Worm (Caenorhabditis elegans) whole organism, young adult: ENCODE data around the gene sco-1.

ENCODE experiments used
- B0035.1 ChIP-seq: sonication (generic microtip); optimal IDR thresholded peaks from 2 replicates; lab custom pipeline; 2016; ENCODE audit warnings: missing genetic modification characterization, mild to moderate bottlenecking, missing compliant biosample characterization, missing genotype, missing genetic modification reagents
- B0336.3 ChIP-seq: fragments of 200-800 bp; sonication (Bioruptor generic); IDR thresholded peaks from 2 replicates; pipeline ENCODE4 v1.3.6; 2022; ENCODE audit warnings: missing genetic modification characterization, missing compliant biosample characterization
- F22D6.2 ChIP-seq: sonication (generic microtip); optimal IDR thresholded peaks from 2 replicates; lab custom pipeline; 2016; ENCODE audit warnings: mild to moderate bottlenecking, missing genetic modification characterization, missing compliant biosample characterization
- F23B12.7 ChIP-seq: sonication (generic microtip); optimal IDR thresholded peaks from 2 replicates; lab custom pipeline; 2017; ENCODE audit warnings: missing genetic modification characterization, mild to moderate bottlenecking, missing compliant biosample characterization, antibody characterized with exemption, moderate library complexity; ENCODE audit not compliant: insufficient read depth
- F39B2.1 ChIP-seq: fragments of 200-800 bp; sonication (Bioruptor generic); IDR thresholded peaks from 2 replicates; pipeline ENCODE4 v1.3.6; 2022; ENCODE audit warnings: missing genetic modification reagents, missing genetic modification characterization, missing compliant biosample characterization
- F49E8.2 ChIP-seq: sonication (generic microtip); optimal IDR thresholded peaks from 3 replicates; lab custom pipeline; 2017; ENCODE audit warnings: missing genetic modification characterization, mild to moderate bottlenecking, missing compliant biosample characterization, antibody characterized with exemption, moderate library complexity; ENCODE audit not compliant: insufficient read depth
- K12H6.12 ChIP-seq: fragments of 200-800 bp; sonication (Bioruptor generic); optimal IDR thresholded peaks from 2 replicates; lab custom pipeline; 2018; ENCODE audit warnings: mild to moderate bottlenecking, missing genetic modification characterization, missing compliant biosample characterization
- Y67H2A.10 ChIP-seq: fragments of 200-800 bp; sonication (Bioruptor generic); conservative IDR thresholded peaks from 2 replicates; pipeline ENCODE4 v1.3.6; 2022; ENCODE audit warnings: missing genetic modification reagents, missing genetic modification characterization, missing compliant biosample characterization
- Y79H2A.3 ChIP-seq: fragments of 200-800 bp; sonication (Bioruptor generic); conservative IDR thresholded peaks from 2 replicates; pipeline ENCODE4 v1.3.6; 2022; ENCODE audit warnings: missing genetic modification reagents, missing genetic modification characterization, missing compliant biosample characterization
- Y95B8A.8 ChIP-seq: fragments of 200-800 bp; sonication (Bioruptor generic); IDR thresholded peaks from 2 replicates; pipeline ENCODE4 v1.3.6; 2022; ENCODE audit warnings: missing genetic modification reagents, missing genetic modification characterization, missing compliant biosample characterization
- ZK185.1 ChIP-seq: sonication (generic microtip); optimal IDR thresholded peaks from 2 replicates; lab custom pipeline; 2016; ENCODE audit warnings: mild to moderate bottlenecking, missing genetic modification characterization, missing compliant biosample characterization; ENCODE audit not compliant: poor library complexity, severe bottlenecking
- atf-7 ChIP-seq: sonication (generic microtip); optimal IDR thresholded peaks from 2 replicates; lab custom pipeline; 2017; ENCODE audit warnings: mild to moderate bottlenecking, missing genetic modification characterization, missing compliant biosample characterization
- athp-1 ChIP-seq: sonication (generic microtip); optimal IDR thresholded peaks from 2 replicates; lab custom pipeline; 2017; ENCODE audit warnings: mild to moderate bottlenecking, missing genetic modification characterization, missing compliant biosample characterization
- attf-3 ChIP-seq: fragments of 200-800 bp; sonication (Bioruptor generic); conservative IDR thresholded peaks from 2 replicates; pipeline ENCODE4 v1.3.6; 2022; ENCODE audit warnings: missing genetic modification reagents, missing genetic modification characterization, missing compliant biosample characterization
- attf-5 ChIP-seq: fragments of 200-800 bp; sonication (Bioruptor generic); optimal IDR thresholded peaks from 2 replicates; lab custom pipeline; 2018; ENCODE audit warnings: mild to moderate bottlenecking, missing genetic modification characterization, missing compliant biosample characterization
- bed-2 ChIP-seq: fragments of 200-800 bp; sonication (Bioruptor generic); IDR thresholded peaks from 2 replicates; pipeline ENCODE4 v1.3.6; 2022; ENCODE audit warnings: missing genetic modification reagents, missing genetic modification characterization, missing compliant biosample characterization
- ceh-27 ChIP-seq: fragments of 200-800 bp; sonication (Bioruptor generic); optimal IDR thresholded peaks from 2 replicates; lab custom pipeline; 2018; ENCODE audit warnings: mild to moderate bottlenecking, missing genetic modification characterization, moderate library complexity, missing compliant biosample characterization
- ceh-40 ChIP-seq: fragments of 200-800 bp; sonication (Bioruptor generic); IDR thresholded peaks from 2 replicates; pipeline ENCODE4 v1.3.6; 2022; ENCODE audit warnings: missing genetic modification characterization, missing compliant biosample characterization
- dpff-1 ChIP-seq: sonication (generic microtip); optimal IDR thresholded peaks from 2 replicates; lab custom pipeline; 2017; ENCODE audit warnings: mild to moderate bottlenecking, missing genetic modification characterization, missing compliant biosample characterization
- dpl-1 ChIP-seq: fragments of 150-350 bp; optimal IDR thresholded peaks from 2 replicates; lab custom pipeline; 2014; ENCODE audit warnings: missing biosample characterization, missing genetic modification reagents, missing genetic modification characterization
- egl-44 ChIP-seq: fragments of 200-800 bp; sonication (Bioruptor generic); IDR thresholded peaks from 2 replicates; pipeline ENCODE4 v1.3.6; 2022; ENCODE audit warnings: missing genetic modification reagents, missing genetic modification characterization, missing compliant biosample characterization
- ekl-4 ChIP-seq: fragments of 200-800 bp; sonication (Bioruptor generic); IDR thresholded peaks from 2 replicates; pipeline ENCODE4 v1.3.6; 2022; ENCODE audit warnings: missing genetic modification reagents, missing genetic modification characterization, missing compliant biosample characterization
- fkh-3 ChIP-seq: sonication (generic microtip); optimal IDR thresholded peaks from 2 replicates; lab custom pipeline; 2016; ENCODE audit warnings: mild to moderate bottlenecking, missing genetic modification characterization, missing compliant biosample characterization
- hmg-1.2 ChIP-seq: fragments of 200-800 bp; sonication (Bioruptor generic); IDR thresholded peaks from 2 replicates; pipeline ENCODE4 v1.3.6; 2022; ENCODE audit warnings: missing genetic modification reagents, missing genetic modification characterization, missing compliant biosample characterization
- hrde-1 ChIP-seq: sonication (generic microtip); optimal IDR thresholded peaks from 2 replicates; lab custom pipeline; 2016; ENCODE audit warnings: missing genetic modification characterization, mild to moderate bottlenecking, missing compliant biosample characterization, moderate library complexity, missing genotype, missing genetic modification reagents, borderline replicate concordance
- let-526 ChIP-seq: fragments of 200-800 bp; sonication (Bioruptor generic); IDR thresholded peaks from 2 replicates; pipeline ENCODE4 v1.3.6; 2022; ENCODE audit warnings: missing genetic modification reagents, missing genetic modification characterization, missing compliant biosample characterization
- let-607 ChIP-seq, 2 experiments: fragments of 200-800 bp in 1 of 2; sonication (Bioruptor generic) in 1 of 2; sonication (generic microtip) in 1 of 2; optimal IDR thresholded peaks; 2 replicates each; lab custom pipeline; 2016 to 2018; ENCODE audit warnings: mild to moderate bottlenecking in 2 of 2, missing compliant biosample characterization in 2 of 2, missing genetic modification characterization in 2 of 2, moderate library complexity in 2 of 2, missing genotype in 1 of 2
- lin-35 ChIP-seq, 3 experiments: fragments of 150-350 bp in 2 of 3; sonication (generic microtip) in 1 of 3; optimal IDR thresholded peaks; 2 replicates each; lab custom pipeline; 2014 to 2018; ENCODE audit warnings: missing biosample characterization in 3 of 3, missing genetic modification characterization in 3 of 3, missing genetic modification reagents in 3 of 3
- madf-3 ChIP-seq: fragments of 200-800 bp; sonication (Bioruptor generic); IDR thresholded peaks from 2 replicates; pipeline ENCODE4 v1.3.6; 2022; ENCODE audit warnings: missing genetic modification reagents, missing genetic modification characterization, missing compliant biosample characterization
- mcd-1 ChIP-seq: fragments of 200-800 bp; sonication (Bioruptor generic); IDR thresholded peaks from 2 replicates; pipeline ENCODE4 v1.3.6; 2022; ENCODE audit warnings: missing genetic modification reagents, missing genetic modification characterization, missing compliant biosample characterization
- mel-28 ChIP-seq: sonication (generic microtip); optimal IDR thresholded peaks from 2 replicates; lab custom pipeline; 2016; ENCODE audit warnings: borderline replicate concordance, mild to moderate bottlenecking, missing genetic modification characterization, missing compliant biosample characterization
- mes-4 ChIP-seq: sonication (generic microtip); optimal IDR thresholded peaks from 2 replicates; lab custom pipeline; 2016; ENCODE audit warnings: missing genotype, missing genetic modification characterization, missing compliant biosample characterization
- mxl-1 ChIP-seq: sonication (generic microtip); optimal IDR thresholded peaks from 2 replicates; lab custom pipeline; 2016; ENCODE audit warnings: missing genetic modification characterization, missing compliant biosample characterization
- pha-4 ChIP-seq: fragments of 150-350 bp; sonication (generic microtip); optimal IDR thresholded peaks from 2 replicates; lab custom pipeline; 2014; ENCODE audit warnings: missing biosample characterization, missing genetic modification reagents, missing genetic modification characterization
- rcor-1 ChIP-seq: fragments of 200-800 bp; sonication (Bioruptor generic); IDR thresholded peaks from 2 replicates; pipeline ENCODE4 v1.3.6; 2022; ENCODE audit warnings: missing genetic modification reagents, missing genetic modification characterization, missing compliant biosample characterization
- rec-8 ChIP-seq, 2 experiments: sonication (generic microtip); optimal IDR thresholded peaks; 2 replicates each; lab custom pipeline; 2016; ENCODE audit warnings: mild to moderate bottlenecking in 2 of 2, missing genetic modification characterization in 2 of 2, missing genetic modification reagents in 2 of 2, missing genotype in 2 of 2, missing biosample characterization in 1 of 2, missing compliant biosample characterization in 1 of 2, moderate library complexity in 1 of 2
- repo-1 ChIP-seq: sonication (generic microtip); optimal IDR thresholded peaks from 2 replicates; lab custom pipeline; 2017; ENCODE audit warnings: mild to moderate bottlenecking, missing genetic modification characterization, missing compliant biosample characterization
- sea-2 ChIP-seq: fragments of 200-800 bp; sonication (Bioruptor generic); IDR thresholded peaks from 2 replicates; pipeline ENCODE4 v1.3.6; 2022; ENCODE audit warnings: missing genetic modification characterization, missing compliant biosample characterization
- snpc-1.3 ChIP-seq: sonication (generic microtip); optimal IDR thresholded peaks from 2 replicates; lab custom pipeline; 2017; ENCODE audit warnings: missing genetic modification characterization, mild to moderate bottlenecking, missing compliant biosample characterization, antibody characterized with exemption, moderate library complexity, missing genotype, missing genetic modification reagents; ENCODE audit not compliant: insufficient read depth
- snpc-4 ChIP-seq, 5 experiments: fragments of 150-350 bp in 1 of 5; sonication (generic microtip) in 4 of 5; optimal IDR thresholded peaks; 2 replicates each; lab custom pipeline; 2014 to 2018; ENCODE audit warnings: missing genetic modification characterization in 5 of 5, missing biosample characterization in 3 of 5, antibody characterized with exemption in 2 of 5, mild to moderate bottlenecking in 2 of 5, missing compliant biosample characterization in 2 of 5, missing genotype in 2 of 5, moderate library complexity in 2 of 5, missing genetic modification reagents in 1 of 5
- sptf-2 ChIP-seq: fragments of 200-800 bp; sonication (Bioruptor generic); optimal IDR thresholded peaks from 2 replicates; lab custom pipeline; 2018; ENCODE audit warnings: mild to moderate bottlenecking, missing genetic modification characterization, missing compliant biosample characterization
- tbp1 ChIP-seq: fragments of 200-800 bp; sonication (Bioruptor generic); optimal IDR thresholded peaks from 2 replicates; lab custom pipeline; 2018; ENCODE audit warnings: mild to moderate bottlenecking, missing genetic modification characterization, missing compliant biosample characterization
- zim-3 ChIP-seq: sonication (generic microtip); optimal IDR thresholded peaks from 2 replicates; lab custom pipeline; 2017; ENCODE audit warnings: mild to moderate bottlenecking, missing genetic modification characterization, moderate library complexity, missing compliant biosample characterization
- ztf-18 ChIP-seq: sonication (generic microtip); optimal IDR thresholded peaks from 2 replicates; lab custom pipeline; 2016; ENCODE audit warnings: missing genotype, mild to moderate bottlenecking, missing genetic modification characterization, missing compliant biosample characterization
- ztf-22 ChIP-seq: fragments of 200-800 bp; sonication (Bioruptor generic); optimal IDR thresholded peaks from 2 replicates; lab custom pipeline; 2018; ENCODE audit warnings: mild to moderate bottlenecking, missing genetic modification characterization, moderate library complexity, missing compliant biosample characterization
- ztf-3 ChIP-seq: fragments of 200-800 bp; sonication (Bioruptor generic); optimal IDR thresholded peaks from 2 replicates; lab custom pipeline; 2018; ENCODE audit warnings: mild to moderate bottlenecking, missing genetic modification characterization, missing compliant biosample characterization

Gene sco-1

ce11 chrII:4299227-4299703, at the start of gene sco-1 (continued):
- TF ChIP-seq attf-3, result peak; percentile 73
- TF ChIP-seq ztf-22 (GFP tag; lab: Kevin White, UChicago), result no peak
- TF ChIP-seq Y79H2A.3 (GFP tag; lab: Robert Waterston, UW), result peak; percentile 70; the same call in 1 of the 2 replicates
- no peak for TF ChIP-seq ceh-40 (GFP tag; lab: Robert Waterston, UW)
- TF ChIP-seq F39B2.1 (GFP tag; lab: Robert Waterston, UW), result no peak
- TF ChIP-seq ZK185.1 (tag; lab: Kevin White, UChicago), result no peak
- TF ChIP-seq bed-2 (GFP tag; lab: Robert Waterston, UW), result peak; percentile 95
- TF ChIP-seq mel-28 (tag; lab: Kevin White, UChicago), result no peak
- peak; percentile 91 for TF ChIP-seq athp-1 (tag; lab: Kevin White, UChicago)
- TF ChIP-seq pha-4 (tag; lab: Kevin White, UChicago), result peak; percentile 96
- peak; percentile 35 for TF ChIP-seq snpc-4 (GFP tag; optimal IDR thresholded peaks at IDR 0.05; lab: Kevin White, UChicago)
- peak in 3 of 4 experiments; percentile 49 to 68 (median 54) for TF ChIP-seq snpc-4 (tag; optimal IDR thresholded peaks at IDR 0.05; lab: Kevin White, UChicago)
- peak; percentile 24 for TF ChIP-seq F22D6.2 (tag; lab: Kevin White, UChicago)
- peak; percentile 90 for TF ChIP-seq madf-3 (GFP tag; lab: Robert Waterston, UW)
- peak; percentile 39 for TF ChIP-seq repo-1 (tag; lab: Kevin White, UChicago)
- TF ChIP-seq F23B12.7 (tag; lab: Kevin White, UChicago), result peak; percentile 72
- TF ChIP-seq hrde-1, result no peak
- no peak for TF ChIP-seq dpff-1 (tag; lab: Kevin White, UChicago)
- TF ChIP-seq rcor-1 (GFP tag; lab: Robert Waterston, UW), result peak; percentile 91
- TF ChIP-seq ztf-3 (GFP tag; lab: Kevin White, UChicago), result no peak
- peak; percentile 78 for TF ChIP-seq atf-7 (tag; lab: Kevin White, UChicago)
- TF ChIP-seq let-526 (GFP tag; lab: Robert Waterston, UW), result peak; percentile 88
- peak; percentile 54 for TF ChIP-seq zim-3
- TF ChIP-seq Y95B8A.8, result peak; percentile 85
- TF ChIP-seq snpc-1.3 (tag; lab: Kevin White, UChicago), result peak; percentile 78
- no peak for TF ChIP-seq mxl-1
- peak; percentile 19 to 88 (median 28) for TF ChIP-seq lin-35 (GFP tag; optimal IDR thresholded peaks at IDR 0.05; lab: Kevin White, UChicago)
- peak; percentile 64 for TF ChIP-seq dpl-1
- peak in 1 of 2 experiments; percentile 61 for TF ChIP-seq rec-8 (tag; optimal IDR thresholded peaks at IDR 0.05; lab: Kevin White, UChicago)
- peak; percentile 91 for TF ChIP-seq mcd-1 (GFP tag; lab: Robert Waterston, UW)
- TF ChIP-seq mes-4 (tag; lab: Kevin White, UChicago), result no peak
- TF ChIP-seq sptf-2 (GFP tag; lab: Kevin White, UChicago), result peak; percentile 53
- peak; percentile 71 for TF ChIP-seq tbp1 (GFP tag; lab: Kevin White, UChicago)
- peak; percentile 98 for TF ChIP-seq ceh-27 (GFP tag; lab: Kevin White, UChicago)
- TF ChIP-seq Y67H2A.10, result peak; percentile 72; the same call in 1 of the 2 replicates
- TF ChIP-seq B0035.1, result no peak
- peak; percentile 89 for TF ChIP-seq B0336.3 (GFP tag; lab: Robert Waterston, UW)
- TF ChIP-seq F49E8.2 (tag; lab: Kevin White, UChicago), result peak; percentile 1
- TF ChIP-seq ztf-18 (tag; lab: Kevin White, UChicago), result no peak
- TF ChIP-seq ekl-4 (GFP tag; lab: Robert Waterston, UW), result peak; percentile 79
- no peak for TF ChIP-seq fkh-3 (tag; lab: Kevin White, UChicago)
- 0 out of 2 replicates have a peak, but pooled peaks have one; percentile 59 for TF ChIP-seq sea-2 (GFP tag; lab: Robert Waterston, UW)
- peak; percentile 56; the same call in 1 of the 2 replicates for TF ChIP-seq egl-44 (GFP tag; lab: Robert Waterston, UW)
- peak; percentile 53 to 62 for TF ChIP-seq let-607 (tag; optimal IDR thresholded peaks at IDR 0.05; lab: Kevin White, UChicago)
- peak; percentile 68 for TF ChIP-seq hmg-1.2 (GFP tag; lab: Robert Waterston, UW)
- peak; percentile 89 for TF ChIP-seq attf-5 (GFP tag; lab: Kevin White, UChicago)
- peak; percentile 83 for TF ChIP-seq K12H6.12 (tag; lab: Kevin White, UChicago)
